Worm (Caenorhabditis elegans) whole organism, mixed stage, embryonic: ENCODE data around the gene chil-16.

ENCODE experiments used
- bed-3 ChIP-seq: fragments of 200-800 bp; sonication (Bioruptor generic); optimal IDR thresholded peaks from 3 replicates; lab custom pipeline; 2018; ENCODE audit warnings: mild to moderate bottlenecking, missing genetic modification characterization, moderate library complexity, missing compliant biosample characterization
- elt-1 ChIP-seq: sonication (generic microtip); optimal IDR thresholded peaks from 2 replicates; lab custom pipeline; 2017; ENCODE audit warnings: missing genetic modification characterization, mild to moderate bottlenecking, missing compliant biosample characterization, antibody characterized with exemption, moderate library complexity, borderline replicate concordance; ENCODE audit not compliant: insufficient read depth
- lsy-2 ChIP-seq: fragments of 150-350 bp; optimal IDR thresholded peaks from 2 replicates; lab custom pipeline; 2014; ENCODE audit warnings: missing biosample characterization, missing genetic modification characterization
- nhr-237 ChIP-seq: fragments of 150-350 bp; optimal IDR thresholded peaks from 2 replicates; lab custom pipeline; 2014; ENCODE audit warnings: missing biosample characterization, missing genetic modification characterization
- snpc-4 ChIP-seq: fragments of 150-350 bp; optimal IDR thresholded peaks from 2 replicates; lab custom pipeline; 2014; ENCODE audit warnings: missing biosample characterization, missing genetic modification characterization
- sptf-1 ChIP-seq: sonication (generic microtip); optimal IDR thresholded peaks from 2 replicates; lab custom pipeline; 2017; ENCODE audit warnings: mild to moderate bottlenecking, missing genetic modification characterization, moderate library complexity, missing compliant biosample characterization

DNA sequence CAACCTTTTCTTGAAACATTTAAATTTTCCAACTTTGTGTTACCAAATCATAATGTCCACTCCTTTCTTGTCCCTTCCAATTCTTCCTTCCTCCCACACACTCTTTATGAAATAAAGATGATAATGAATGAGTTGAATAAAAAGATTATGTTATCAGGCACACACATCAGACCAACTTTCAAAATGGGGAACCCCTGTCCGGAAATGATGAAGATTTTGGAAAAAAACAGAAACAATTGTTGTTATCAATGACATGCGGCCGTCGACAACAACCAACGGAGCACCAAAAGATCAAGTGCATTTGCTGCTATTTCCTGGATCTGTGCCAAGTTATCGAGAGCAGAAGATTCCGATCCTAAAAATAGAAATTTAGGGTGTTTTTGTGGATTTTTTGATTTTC is 41.6 kb upstream of the chil-16 start:
- TF ChIP-seq sptf-1 (tag; lab: Kevin White, UChicago) = no peak
- TF ChIP-seq snpc-4 (tag; lab: Kevin White, UChicago) = no peak
- no peak for TF ChIP-seq nhr-237 (tag; lab: Kevin White, UChicago)
- TF ChIP-seq lsy-2 (tag; lab: Kevin White, UChicago) = no peak
- TF ChIP-seq elt-1 = no peak
- TF ChIP-seq bed-3 = no peak
